Worm (Caenorhabditis elegans) whole organism, L1 larva: Measurements from ENCODE around the gene ndub-6.

ENCODE experiments used
- aly-2 ChIP-seq: fragments of 150-350 bp; optimal IDR thresholded peaks from 2 replicates; lab custom pipeline; 2014; ENCODE audit warnings: missing biosample characterization, missing genetic modification characterization
- egl-27 ChIP-seq, 2 experiments: fragments of 150-350 bp in 1 of 2; sonication (generic microtip); optimal IDR thresholded peaks; 3 replicates each; lab custom pipeline; 2017 to 2018; ENCODE audit warnings: missing biosample characterization in 2 of 2, missing genetic modification characterization in 2 of 2, missing genetic modification reagents in 2 of 2
- fkh-10 ChIP-seq: sonication (generic microtip); optimal IDR thresholded peaks from 2 replicates; lab custom pipeline; 2017; ENCODE audit warnings: missing biosample characterization, missing genetic modification reagents, missing genetic modification characterization
- nhr-11 ChIP-seq: fragments of 150-350 bp; optimal IDR thresholded peaks from 2 replicates; lab custom pipeline; 2014; ENCODE audit warnings: missing biosample characterization, missing genetic modification characterization
- ztf-11 ChIP-seq, 2 experiments: sonication (generic microtip); optimal IDR thresholded peaks; 2 replicates each; lab custom pipeline; 2016 to 2017; ENCODE audit warnings: missing genetic modification characterization in 2 of 2, missing biosample characterization in 1 of 2, missing compliant biosample characterization in 1 of 2
- ztf-4 ChIP-seq: fragments of 150-350 bp; optimal IDR thresholded peaks from 2 replicates; lab custom pipeline; 2014; ENCODE audit warnings: missing biosample characterization, missing genetic modification characterization

DNA sequence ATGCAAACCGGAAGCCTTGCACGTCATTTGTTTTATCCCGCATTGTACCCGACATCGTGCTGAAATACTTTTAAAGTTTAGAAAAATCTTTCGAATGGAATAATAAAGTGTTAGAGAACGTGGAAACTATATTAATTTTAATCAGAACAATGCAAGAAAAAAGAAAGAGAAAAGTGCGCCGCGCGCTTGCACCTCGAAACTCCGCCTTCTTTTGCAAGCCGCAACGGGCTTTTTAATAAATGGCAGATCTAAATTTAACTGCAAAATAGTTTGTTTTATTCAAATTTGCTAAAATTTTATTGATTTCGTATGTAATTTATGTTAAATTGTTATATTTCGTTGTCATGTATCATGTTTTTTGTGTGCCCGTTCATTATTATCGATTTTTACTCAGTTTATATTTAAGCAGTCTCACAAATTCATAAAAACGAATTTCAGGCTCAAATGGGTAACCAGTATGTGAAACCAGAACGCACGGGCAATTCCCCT lies at the start of gene ndub-6, which contains the start of gene acl-3:
- TF ChIP-seq ztf-4, result no peak
- TF ChIP-seq nhr-11 (tag; lab: Kevin White, UChicago), result no peak
- no peak for TF ChIP-seq aly-2
- no peak for TF ChIP-seq fkh-10
- TF ChIP-seq egl-27 (tag; optimal IDR thresholded peaks at IDR 0.05; lab: Kevin White, UChicago), result no peak
- TF ChIP-seq ztf-11 (tag; optimal IDR thresholded peaks at IDR 0.05; lab: Kevin White, UChicago), result no peak
